Comparison of ENCODE assay signal across 4 fruit fly cellular contexts in the genomic region with DNA sequence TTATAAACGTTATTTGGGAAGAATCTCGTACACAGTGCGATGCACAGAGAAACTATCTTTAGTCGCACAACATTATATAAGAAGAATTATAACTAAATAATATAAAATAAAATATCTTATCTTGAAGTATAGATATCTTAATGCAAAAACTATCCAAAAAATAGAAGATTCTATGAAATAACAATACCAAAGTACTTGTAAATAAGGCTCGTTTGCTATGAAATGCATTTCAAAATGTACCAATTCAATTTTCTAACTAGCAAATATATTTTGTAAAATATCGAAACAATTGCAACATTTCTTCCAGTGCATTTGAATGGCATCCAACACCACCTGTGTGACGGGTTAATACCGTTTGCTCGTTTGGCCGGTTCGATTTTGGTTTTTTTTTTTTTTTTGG.
TF ChIP-seq lines count a peak whose summit lies in the region.

No protein-coding gene starts in this region.

- TF ChIP-seq CTCF in whole organism, embryonic (GFP tag; optimal IDR thresholded peaks at IDR 0.05; lab: Kevin White, UChicago), result no peak

TF ChIP-seq in whole organism, embryonic, 481 proteins besides CTCF, POLR2A, EP300 and RAD21 (continues in another document):
- TF ChIP-seq CG10959 (GFP tag; IDR thresholded peaks at IDR 0.05; lab: Robert Waterston, UW), result no peak
- TF ChIP-seq CkIIα-i1 (GFP tag; IDR thresholded peaks at IDR 0.05; lab: Robert Waterston, UW), result no peak
- peak; percentile 40 for TF ChIP-seq CG8924 (tag; optimal IDR thresholded peaks at IDR 0.05; lab: Kevin White, UChicago)
- peak; percentile 66 for TF ChIP-seq CG2678 (tag; optimal IDR thresholded peaks at IDR 0.05; lab: Kevin White, UChicago)
- peak; percentile 20 for TF ChIP-seq CG9817 (tag; optimal IDR thresholded peaks at IDR 0.05; lab: Kevin White, UChicago)
- TF ChIP-seq CG4404 (GFP tag; IDR thresholded peaks at IDR 0.05; lab: Robert Waterston, UW), result no peak
- no peak for TF ChIP-seq Dip2 (GFP tag; IDR thresholded peaks at IDR 0.05; lab: Robert Waterston, UW)
- no peak for TF ChIP-seq Bteb2 (GFP tag; optimal IDR thresholded peaks at IDR 0.05; lab: Kevin White, UChicago)
- TF ChIP-seq CG17186 (GFP tag; optimal IDR thresholded peaks at IDR 0.05; lab: Kevin White, UChicago), result no peak
- peak; percentile 2 for TF ChIP-seq CG12659 (GFP tag; optimal IDR thresholded peaks at IDR 0.05; lab: Kevin White, UChicago)
- no peak for TF ChIP-seq CG7372 (GFP tag; IDR thresholded peaks at IDR 0.05; lab: Robert Waterston, UW)
- peak; percentile 53 for TF ChIP-seq CG7839 (tag; optimal IDR thresholded peaks at IDR 0.05; lab: Kevin White, UChicago)
- peak; percentile 49 for TF ChIP-seq CG10979 (tag; optimal IDR thresholded peaks at IDR 0.05; lab: Kevin White, UChicago)
- TF ChIP-seq CG6791 (GFP tag; IDR thresholded peaks at IDR 0.05; lab: Robert Waterston, UW; ENCODE audit: partially characterized antibody), result no peak
- no peak for TF ChIP-seq CG30020 (tag; optimal IDR thresholded peaks at IDR 0.05; lab: Kevin White, UChicago)
- TF ChIP-seq CG11723 (GFP tag; optimal IDR thresholded peaks at IDR 0.05; lab: Kevin White, UChicago), result no peak
- peak; percentile 51 for TF ChIP-seq CG31441 (GFP tag; IDR thresholded peaks at IDR 0.05; lab: Robert Waterston, UW)
- TF ChIP-seq CG14050 (GFP tag; IDR thresholded peaks at IDR 0.05; lab: Robert Waterston, UW), result no peak
- no peak for TF ChIP-seq Hr3 (GFP tag; optimal IDR thresholded peaks at IDR 0.05; lab: Kevin White, UChicago)
- TF ChIP-seq mam (GFP tag; optimal IDR thresholded peaks at IDR 0.05; lab: Kevin White, UChicago), result no peak
- peak; percentile 14 for TF ChIP-seq CG17385 (GFP tag; optimal IDR thresholded peaks at IDR 0.05; lab: Kevin White, UChicago)
- TF ChIP-seq Meics (GFP tag; optimal IDR thresholded peaks at IDR 0.05; lab: Kevin White, UChicago), result peak; percentile 43

TF ChIP-seq in whole organism, prepupa, 60 proteins besides CTCF, POLR2A, EP300 and RAD21 (continues in another document):
- TF ChIP-seq CG34406 (GFP tag; optimal IDR thresholded peaks at IDR 0.05; lab: Kevin White, UChicago) (peak; percentile 44), lz (GFP tag; optimal IDR thresholded peaks at IDR 0.05; lab: Kevin White, UChicago) (peak; percentile 40), Smox (GFP tag; optimal IDR thresholded peaks at IDR 0.05; lab: Kevin White, UChicago) (peak; percentile 45), CG3919 (GFP tag; optimal IDR thresholded peaks at IDR 0.05; lab: Kevin White, UChicago) (peak; percentile 17), pdm3 (GFP tag; optimal IDR thresholded peaks at IDR 0.05; lab: Kevin White, UChicago) (no peak), Ets96B (tag; optimal IDR thresholded peaks at IDR 0.05; lab: Kevin White, UChicago) (peak; percentile 22), CG6854 (GFP tag; optimal IDR thresholded peaks at IDR 0.05; lab: Kevin White, UChicago) (no peak), CG8319 (GFP tag; optimal IDR thresholded peaks at IDR 0.05; lab: Kevin White, UChicago) (no peak), achi (GFP tag; optimal IDR thresholded peaks at IDR 0.05; lab: Kevin White, UChicago) (peak; percentile 28), CG6276 (GFP tag; optimal IDR thresholded peaks at IDR 0.05; lab: Kevin White, UChicago) (peak; percentile 13), CG6792 (GFP tag; optimal IDR thresholded peaks at IDR 0.05; lab: Kevin White, UChicago) (peak; percentile 40), vri (GFP tag; optimal IDR thresholded peaks at IDR 0.05; lab: Kevin White, UChicago) (no peak), CG8119 (GFP tag; IDR thresholded peaks at IDR 0.05; lab: Robert Waterston, UW) (peak; percentile 28; the same call in 1 of the 3 replicates), esn (GFP tag; optimal IDR thresholded peaks at IDR 0.05; lab: Kevin White, UChicago) (peak; percentile 62), CG8632 (GFP tag; optimal IDR thresholded peaks at IDR 0.05; lab: Kevin White, UChicago) (peak; percentile 19), OdsH (GFP tag; optimal IDR thresholded peaks at IDR 0.05; lab: Kevin White, UChicago) (peak; percentile 27), Hr39 (GFP tag; optimal IDR thresholded peaks at IDR 0.05; lab: Kevin White, UChicago) (peak; percentile 44), fd59A (GFP tag; optimal IDR thresholded peaks at IDR 0.05; lab: Kevin White, UChicago) (no peak), Blimp-1 (GFP tag; optimal IDR thresholded peaks at IDR 0.05; lab: Kevin White, UChicago) (peak; percentile 31), acj6 (GFP tag; optimal IDR thresholded peaks at IDR 0.05; lab: Kevin White, UChicago) (peak; percentile 5), Eip78C (GFP tag; lab: Kevin White, UChicago) (peak; percentile 69), cyc (GFP tag; optimal IDR thresholded peaks at IDR 0.05; lab: Kevin White, UChicago) (peak; percentile 36), fkh (GFP tag; optimal IDR thresholded peaks at IDR 0.05; lab: Kevin White, UChicago) (no peak)

TF ChIP-seq in whole organism, pupa, 21 proteins besides CTCF, POLR2A, EP300 and RAD21:
- no peak for TF ChIP-seq CG34367 (tag; optimal IDR thresholded peaks at IDR 0.05; lab: Kevin White, UChicago)
- TF ChIP-seq Snoo (tag; optimal IDR thresholded peaks at IDR 0.05; lab: Kevin White, UChicago), result peak; percentile 47
- peak; percentile 23 for TF ChIP-seq CG15710 (tag; optimal IDR thresholded peaks at IDR 0.05; lab: Kevin White, UChicago)
- peak; percentile 44 for TF ChIP-seq CG8159 (tag; optimal IDR thresholded peaks at IDR 0.05; lab: Kevin White, UChicago)
- no peak for TF ChIP-seq gl (tag; optimal IDR thresholded peaks at IDR 0.05; lab: Kevin White, UChicago)
- peak; percentile 33 for TF ChIP-seq CG9948 (tag; optimal IDR thresholded peaks at IDR 0.05; lab: Kevin White, UChicago)
- TF ChIP-seq CG4496 (GFP tag; IDR thresholded peaks at IDR 0.05; lab: Robert Waterston, UW), result no peak
- peak; percentile 16 for TF ChIP-seq CG17806 (tag; optimal IDR thresholded peaks at IDR 0.05; lab: Kevin White, UChicago)

TF ChIP-seq in whole organism, wandering third instar larva, 38 proteins besides CTCF, POLR2A, EP300 and RAD21:
- TF ChIP-seq br (GFP tag; optimal IDR thresholded peaks at IDR 0.05; lab: Kevin White, UChicago), result peak; percentile 4
- TF ChIP-seq ey (GFP tag; optimal IDR thresholded peaks at IDR 0.05; lab: Kevin White, UChicago), result peak; percentile 23
- TF ChIP-seq Abd-B (GFP tag; optimal IDR thresholded peaks at IDR 0.05; lab: Kevin White, UChicago), result no peak
- peak; percentile 39 for TF ChIP-seq fru (GFP tag; optimal IDR thresholded peaks at IDR 0.05; lab: Kevin White, UChicago)
- peak; percentile 73 for TF ChIP-seq Sp1 (GFP tag; optimal IDR thresholded peaks at IDR 0.05; lab: Kevin White, UChicago)
- peak; percentile 49 for TF ChIP-seq h (GFP tag; optimal IDR thresholded peaks at IDR 0.05; lab: Kevin White, UChicago)
- peak; percentile 50 for TF ChIP-seq psq (GFP tag; optimal IDR thresholded peaks at IDR 0.05; lab: Kevin White, UChicago)
- no peak for TF ChIP-seq CG9705 (GFP tag; optimal IDR thresholded peaks at IDR 0.05; lab: Kevin White, UChicago)
- peak; percentile 66 for TF ChIP-seq HLH106 (tag; optimal IDR thresholded peaks at IDR 0.05; lab: Kevin White, UChicago)
- TF ChIP-seq dmrt93B (GFP tag; optimal IDR thresholded peaks at IDR 0.05; lab: Kevin White, UChicago), result peak; percentile 23
- no peak for TF ChIP-seq sv (GFP tag; optimal IDR thresholded peaks at IDR 0.05; lab: Kevin White, UChicago)
- TF ChIP-seq OdsH (GFP tag; optimal IDR thresholded peaks at IDR 0.05; lab: Kevin White, UChicago), result peak; percentile 26
- no peak for TF ChIP-seq CrebA (GFP tag; optimal IDR thresholded peaks at IDR 0.05; lab: Kevin White, UChicago; ENCODE audit: borderline replicate concordance)
- peak; percentile 60 for TF ChIP-seq rgr (GFP tag; optimal IDR thresholded peaks at IDR 0.05; lab: Kevin White, UChicago)
- peak in 1 of 2 experiments; percentile 65 for TF ChIP-seq foxo (GFP tag; optimal IDR thresholded peaks at IDR 0.05; lab: Kevin White, UChicago)
- no peak for TF ChIP-seq pan (optimal IDR thresholded peaks at IDR 0.05; lab: Kevin White, UChicago)
